5 fruit fly cellular contexts compared by ENCODE assay signal in genomic region chr3R:14625215-14626156, dm6.
A peak's percentile ranks its signal among the peaks of the same experiment; 100 is the strongest.
TF ChIP-seq lines count a peak whose summit lies in the region.

put (minus strand) TSS chr3R:14625703.
His4r (plus strand) TSS chr3R:14625755.

- TF ChIP-seq CTCF in whole organism, embryonic (GFP tag; optimal IDR thresholded peaks at IDR 0.05; lab: Kevin White, UChicago): peak; percentile 42

TF ChIP-seq in whole organism, adult, 20 proteins besides CTCF, POLR2A, EP300 and RAD21:
- TF ChIP-seq Mnt (GFP tag; optimal IDR thresholded peaks at IDR 0.05; lab: Kevin White, UChicago) (peak; percentile 17), tj (GFP tag; optimal IDR thresholded peaks at IDR 0.05; lab: Kevin White, UChicago) (peak; percentile 55), Hr96 (GFP tag; optimal IDR thresholded peaks at IDR 0.05; lab: Kevin White, UChicago) (no peak), kay (GFP tag; lab: Kevin White, UChicago; ENCODE audit: borderline replicate concordance) (peak; percentile 64), CG1620 (GFP tag; optimal IDR thresholded peaks at IDR 0.05; lab: Kevin White, UChicago) (no peak), bab1 (GFP tag; optimal IDR thresholded peaks at IDR 0.05; lab: Kevin White, UChicago) (peak; percentile 33), ovo (GFP tag; optimal IDR thresholded peaks at IDR 0.05; lab: Kevin White, UChicago) (no peak), CG5204 (GFP tag; optimal IDR thresholded peaks at IDR 0.05; lab: Kevin White, UChicago) (no peak), CG12768 (GFP tag; optimal IDR thresholded peaks at IDR 0.05; lab: Kevin White, UChicago) (no peak), CG7101 (tag; optimal IDR thresholded peaks at IDR 0.05; lab: Kevin White, UChicago) (peak; percentile 29), CG14711 (tag; optimal IDR thresholded peaks at IDR 0.05; lab: Kevin White, UChicago) (no peak), Clk (GFP tag; optimal IDR thresholded peaks at IDR 0.05; lab: Kevin White, UChicago) (no peak)

TF ChIP-seq in whole organism, embryonic, 481 proteins besides CTCF, POLR2A, EP300 and RAD21 (continues in another document):
- TF ChIP-seq Tbp (GFP tag; optimal IDR thresholded peaks at IDR 0.05; lab: Kevin White, UChicago) (no peak), CG3065 (GFP tag; optimal IDR thresholded peaks at IDR 0.05; lab: Kevin White, UChicago) (no peak), jumu (GFP tag; optimal IDR thresholded peaks at IDR 0.05; lab: Kevin White, UChicago) (no peak), CG7963 (GFP tag; IDR thresholded peaks at IDR 0.05; lab: Robert Waterston, UW; ENCODE audit: partially characterized antibody) (peak; percentile 58; the same call in 2 of the 3 replicates), CG15011 (GFP tag; optimal IDR thresholded peaks at IDR 0.05; lab: Kevin White, UChicago) (no peak), gt (GFP tag; IDR thresholded peaks at IDR 0.05; lab: Robert Waterston, UW) (no peak), CG3281 (GFP tag; optimal IDR thresholded peaks at IDR 0.05; lab: Kevin White, UChicago) (no peak), HLHmδ (GFP tag; optimal IDR thresholded peaks at IDR 0.05; lab: Kevin White, UChicago) (no peak), CG9437 (GFP tag; optimal IDR thresholded peaks at IDR 0.05; lab: Kevin White, UChicago) (peak; percentile 36), bcd (GFP tag; optimal IDR thresholded peaks at IDR 0.05; lab: Kevin White, UChicago) (no peak), CG2875 (GFP tag; optimal IDR thresholded peaks at IDR 0.05; lab: Kevin White, UChicago) (no peak), otp (GFP tag; IDR thresholded peaks at IDR 0.05; lab: Robert Waterston, UW) (no peak), Atf-2 (GFP tag; optimal IDR thresholded peaks at IDR 0.05; lab: Kevin White, UChicago) (no peak), CG13287 (GFP tag; IDR thresholded peaks at IDR 0.05; lab: Robert Waterston, UW; ENCODE audit: partially characterized antibody) (peak; percentile 64), her (GFP tag; optimal IDR thresholded peaks at IDR 0.05; lab: Kevin White, UChicago) (peak; percentile 16), Drgx (GFP tag; IDR thresholded peaks at IDR 0.05; lab: Robert Waterston, UW) (no peak), vnd (GFP tag; IDR thresholded peaks at IDR 0.05; lab: Robert Waterston, UW; ENCODE audit: partially characterized antibody) (no peak), CG13424 (tag; optimal IDR thresholded peaks at IDR 0.05; lab: Kevin White, UChicago) (no peak), CG4282 (GFP tag; optimal IDR thresholded peaks at IDR 0.05; lab: Kevin White, UChicago) (no peak), CG43689 (GFP tag; IDR thresholded peaks at IDR 0.05; lab: Robert Waterston, UW) (no peak)

TF ChIP-seq in whole organism, prepupa, 60 proteins besides CTCF, POLR2A, EP300 and RAD21 (continues in another document):
- no peak for TF ChIP-seq net (GFP tag; optimal IDR thresholded peaks at IDR 0.05; lab: Kevin White, UChicago)
- TF ChIP-seq Sox14 (GFP tag; optimal IDR thresholded peaks at IDR 0.05; lab: Kevin White, UChicago): peak; percentile 64
- no peak for TF ChIP-seq spab (GFP tag; optimal IDR thresholded peaks at IDR 0.05; lab: Kevin White, UChicago)
- TF ChIP-seq fd85E (GFP tag; optimal IDR thresholded peaks at IDR 0.05; lab: Kevin White, UChicago): no peak
- no peak for TF ChIP-seq CG9139 (GFP tag; optimal IDR thresholded peaks at IDR 0.05; lab: Kevin White, UChicago)
- 0 out of 3 replicates have a peak, but pooled peaks have one; percentile 21 for TF ChIP-seq eg (GFP tag; IDR thresholded peaks at IDR 0.05; lab: Robert Waterston, UW)
- TF ChIP-seq esn (GFP tag; optimal IDR thresholded peaks at IDR 0.05; lab: Kevin White, UChicago): peak; percentile 8
- TF ChIP-seq CG15336 (GFP tag; IDR thresholded peaks at IDR 0.05; lab: Robert Waterston, UW): 0 out of 2 replicates have a peak, but pooled peaks have one; percentile 34
- peak; percentile 35 for TF ChIP-seq fkh (GFP tag; optimal IDR thresholded peaks at IDR 0.05; lab: Kevin White, UChicago)
- no peak for TF ChIP-seq dac (GFP tag; optimal IDR thresholded peaks at IDR 0.05; lab: Kevin White, UChicago)
- peak; percentile 69 for TF ChIP-seq Eip78C (GFP tag; lab: Kevin White, UChicago)
- TF ChIP-seq Met (GFP tag; optimal IDR thresholded peaks at IDR 0.05; lab: Kevin White, UChicago): peak; percentile 6
- peak; percentile 39 for TF ChIP-seq Eip75B (GFP tag; optimal IDR thresholded peaks at IDR 0.05; lab: Kevin White, UChicago)
- peak; percentile 61 for TF ChIP-seq Sox102F (GFP tag; optimal IDR thresholded peaks at IDR 0.05; lab: Kevin White, UChicago)
- peak; percentile 13 for TF ChIP-seq cyc (GFP tag; optimal IDR thresholded peaks at IDR 0.05; lab: Kevin White, UChicago)
- no peak for TF ChIP-seq achi (GFP tag; optimal IDR thresholded peaks at IDR 0.05; lab: Kevin White, UChicago)
- TF ChIP-seq topi (GFP tag; optimal IDR thresholded peaks at IDR 0.05; lab: Kevin White, UChicago): peak; percentile 33
- TF ChIP-seq CG3032 (tag; optimal IDR thresholded peaks at IDR 0.05; lab: Kevin White, UChicago): peak; percentile 21
- no peak for TF ChIP-seq OdsH (GFP tag; optimal IDR thresholded peaks at IDR 0.05; lab: Kevin White, UChicago)
- peak; percentile 20 for TF ChIP-seq vri (GFP tag; optimal IDR thresholded peaks at IDR 0.05; lab: Kevin White, UChicago)
- TF ChIP-seq CG3919 (GFP tag; optimal IDR thresholded peaks at IDR 0.05; lab: Kevin White, UChicago): peak; percentile 31

TF ChIP-seq in whole organism, pupa, 21 proteins besides CTCF, POLR2A, EP300 and RAD21:
- peak; percentile 9; the same call in 1 of the 2 replicates for TF ChIP-seq Ets98B (GFP tag; IDR thresholded peaks at IDR 0.05; lab: Robert Waterston, UW)
- no peak; the same call in 2 of the 3 replicates for TF ChIP-seq fd96Ca (GFP tag; IDR thresholded peaks at IDR 0.05; lab: Robert Waterston, UW)
- 0 out of 3 replicates have a peak, but pooled peaks have one; percentile 38 for TF ChIP-seq CG4496 (GFP tag; IDR thresholded peaks at IDR 0.05; lab: Robert Waterston, UW)
- TF ChIP-seq CG13204 (GFP tag; optimal IDR thresholded peaks at IDR 0.05; lab: Kevin White, UChicago): no peak
- no peak for TF ChIP-seq D1 (tag; optimal IDR thresholded peaks at IDR 0.05; lab: Kevin White, UChicago)
- TF ChIP-seq EcR (GFP tag; optimal IDR thresholded peaks at IDR 0.05; lab: Kevin White, UChicago): peak; percentile 11
- peak; percentile 8; the same call in 1 of the 2 replicates for TF ChIP-seq CG12605 (GFP tag; IDR thresholded peaks at IDR 0.05; lab: Robert Waterston, UW)
- peak; percentile 15 for TF ChIP-seq CG14655 (GFP tag; optimal IDR thresholded peaks at IDR 0.05; lab: Kevin White, UChicago)
- TF ChIP-seq Snoo (tag; optimal IDR thresholded peaks at IDR 0.05; lab: Kevin White, UChicago): peak; percentile 26

TF ChIP-seq in whole organism, wandering third instar larva, 38 proteins besides CTCF, POLR2A, EP300 and RAD21:
- TF ChIP-seq HLH106 (tag; optimal IDR thresholded peaks at IDR 0.05; lab: Kevin White, UChicago) (peak; percentile 18), psq (GFP tag; optimal IDR thresholded peaks at IDR 0.05; lab: Kevin White, UChicago) (no peak), woc (GFP tag; optimal IDR thresholded peaks at IDR 0.05; lab: Kevin White, UChicago) (peak; percentile 3), foxo (GFP tag; optimal IDR thresholded peaks at IDR 0.05; lab: Kevin White, UChicago) (peak in 1 of 2 experiments; percentile 39), br (GFP tag; optimal IDR thresholded peaks at IDR 0.05; lab: Kevin White, UChicago) (no peak), Hr83 (GFP tag; optimal IDR thresholded peaks at IDR 0.05; lab: Kevin White, UChicago; ENCODE audit: poor library complexity, severe bottlenecking) (peak; percentile 28), OdsH (GFP tag; optimal IDR thresholded peaks at IDR 0.05; lab: Kevin White, UChicago) (peak; percentile 9), Jra (GFP tag; optimal IDR thresholded peaks at IDR 0.05; lab: Kevin White, UChicago) (peak; percentile 35), h (GFP tag; optimal IDR thresholded peaks at IDR 0.05; lab: Kevin White, UChicago) (peak; percentile 60), rgr (GFP tag; optimal IDR thresholded peaks at IDR 0.05; lab: Kevin White, UChicago) (peak; percentile 59), Sp1 (GFP tag; optimal IDR thresholded peaks at IDR 0.05; lab: Kevin White, UChicago) (peak; percentile 44), Rel (GFP tag; optimal IDR thresholded peaks at IDR 0.05; lab: Kevin White, UChicago) (no peak), Rel (tag; optimal IDR thresholded peaks at IDR 0.05; lab: Kevin White, UChicago) (peak; percentile 34), CrebA (GFP tag; optimal IDR thresholded peaks at IDR 0.05; lab: Kevin White, UChicago; ENCODE audit: borderline replicate concordance) (no peak), sage (GFP tag; optimal IDR thresholded peaks at IDR 0.05; lab: Kevin White, UChicago) (no peak), N (GFP tag; optimal IDR thresholded peaks at IDR 0.05; lab: Kevin White, UChicago) (no peak)
